Worm (Caenorhabditis elegans) whole organism, L3 larva: ENCODE data around the gene sra-3.

Source experiments
- ceh-16 ChIP-seq: sonication (generic microtip); optimal IDR thresholded peaks from 2 replicates; lab custom pipeline; 2017; ENCODE audit warnings: missing biosample characterization, missing genetic modification characterization
- lin-15B ChIP-seq: fragments of 150-350 bp; optimal IDR thresholded peaks from 2 replicates; lab custom pipeline; 2014; ENCODE audit warnings: missing biosample characterization, missing genetic modification characterization
- nhr-11 ChIP-seq: fragments of 150-350 bp; optimal IDR thresholded peaks from 2 replicates; lab custom pipeline; 2014; ENCODE audit warnings: missing biosample characterization, missing genetic modification characterization

DNA sequence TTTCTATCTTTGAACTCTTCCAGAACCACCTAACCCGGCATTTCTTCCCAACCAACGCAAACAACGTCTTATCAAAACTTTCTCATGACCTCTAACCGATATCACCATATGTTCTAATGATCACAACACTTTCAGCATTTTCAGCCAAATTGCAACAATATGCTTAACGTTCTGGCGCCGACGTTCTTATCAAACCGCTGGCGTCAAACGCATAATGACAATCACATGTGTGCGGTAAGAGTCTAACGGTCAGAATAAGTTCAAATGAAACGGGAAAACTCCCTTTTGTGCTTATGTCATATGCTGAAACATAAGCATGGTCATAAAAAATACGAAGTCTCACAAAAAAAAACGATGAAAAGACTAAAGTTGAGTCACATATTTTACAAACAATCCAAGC is 39.7 kb downstream of the sra-3 start:
- TF ChIP-seq ceh-16 (tag; lab: Kevin White, UChicago) (no peak), lin-15B (tag; lab: Kevin White, UChicago) (no peak), nhr-11 (no peak)
